Fruit fly (Drosophila melanogaster) whole organism, prepupa: ENCODE measurements around the gene Rai1.

Experiments
- CG16779 ChIP-seq: fragments of 200-800 bp; sonication (Bioruptor generic); optimal IDR thresholded peaks from 3 replicates; lab custom pipeline; 2017; ENCODE audit warnings: missing biosample characterization, mild to moderate bottlenecking, missing genetic modification characterization
- CG6276 ChIP-seq: fragments of 200-800 bp; sonication (Bioruptor generic); optimal IDR thresholded peaks from 2 replicates; lab custom pipeline; 2017; ENCODE audit warnings: missing biosample characterization, mild to moderate bottlenecking, missing genetic modification characterization
- CG6854 ChIP-seq: fragments of 200-800 bp; sonication (Bioruptor generic); optimal IDR thresholded peaks from 2 replicates; lab custom pipeline; 2017; ENCODE audit warnings: missing biosample characterization, mild to moderate bottlenecking, missing genetic modification characterization
- achi ChIP-seq: fragments of 200-800 bp; sonication (Bioruptor generic); optimal IDR thresholded peaks from 3 replicates; lab custom pipeline; 2016; ENCODE audit warnings: missing biosample characterization, missing genetic modification characterization
- topi ChIP-seq: fragments of 200-800 bp; sonication (Bioruptor generic); optimal IDR thresholded peaks from 3 replicates; lab custom pipeline; 2016; ENCODE audit warnings: missing biosample characterization, missing genetic modification characterization

DNA sequence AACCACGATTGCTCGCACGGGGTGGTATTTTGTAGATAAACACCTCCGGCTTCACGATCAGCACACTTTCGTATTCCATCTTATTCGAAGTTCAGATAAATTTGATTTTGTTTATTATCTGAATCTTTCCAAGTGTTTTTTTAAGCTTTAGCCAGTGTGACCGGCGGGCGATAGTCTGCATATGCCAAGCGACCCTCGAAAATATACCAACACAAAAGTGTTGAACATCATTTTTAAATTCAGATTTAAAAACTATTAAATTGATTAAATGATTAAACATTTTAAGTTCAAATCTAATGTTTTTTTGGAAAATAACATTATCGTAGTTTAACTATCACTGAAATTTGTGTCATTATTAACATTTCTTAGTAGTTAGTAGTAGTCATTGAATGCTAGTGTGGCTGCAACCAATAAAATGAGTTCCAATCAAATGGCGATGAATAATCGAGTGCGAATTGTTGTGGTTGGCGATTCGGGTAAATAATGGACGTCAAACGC lies 2.6 kb downstream of the Rai1 start, which contains the start of the genes CG9132 and CG4789:
- TF ChIP-seq topi, result no peak
- TF ChIP-seq CG6276, result no peak
- TF ChIP-seq achi (GFP tag; lab: Kevin White, UChicago), result no peak
- TF ChIP-seq CG16779 (tag; lab: Kevin White, UChicago), result no peak
- no peak for TF ChIP-seq CG6854
